Worm (Caenorhabditis elegans): Measurements from ENCODE around the gene cdr-1.

- no peak for TF ChIP-seq eyg-1 (tag; optimal IDR thresholded peaks at IDR 0.05)
- no peak for TF ChIP-seq fkh-6 (tag; optimal IDR thresholded peaks at IDR 0.05)
- no peak for TF ChIP-seq elt-2 (tag; optimal IDR thresholded peaks at IDR 0.05)
Observed at ce11 chrV:15955497-15955896, 34.4 kb downstream of the cdr-1 start, which contains the start of gene srh-186.

All from whole organism, late embryonic.